Worm (Caenorhabditis elegans): ENCODE results near the gene Y43F4A.4.

DNA sequence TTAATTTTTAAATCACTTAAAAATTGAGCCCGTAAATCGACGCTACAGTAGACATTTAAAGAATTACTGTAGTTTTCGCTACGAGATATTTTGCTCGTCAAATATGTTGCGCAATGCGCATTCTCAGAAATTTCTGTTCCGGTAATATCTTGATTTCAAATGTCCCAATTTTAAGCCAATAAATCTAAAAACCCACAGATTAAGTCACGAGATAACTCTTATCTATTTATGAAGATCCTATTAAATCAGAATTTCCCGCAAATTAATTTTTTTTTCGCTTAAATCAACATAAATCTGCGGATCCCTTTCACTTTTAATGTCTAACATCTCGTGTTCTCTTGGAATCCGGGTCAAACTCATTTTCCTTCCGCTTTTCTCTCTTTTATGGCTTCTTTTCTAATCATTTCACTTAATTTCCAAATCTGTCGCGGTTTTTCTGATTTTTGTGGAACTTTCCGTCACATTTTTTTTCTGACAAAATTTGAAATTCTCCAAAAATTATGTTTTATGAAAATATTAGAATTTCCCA is 28.8 kb upstream of the Y43F4A.4 start:
- no peak for TF ChIP-seq him-1 (tag; optimal IDR thresholded peaks at IDR 0.05)
- TF ChIP-seq dao-5 (tag; optimal IDR thresholded peaks at IDR 0.05) = no peak
- no peak for TF ChIP-seq W03F9.2 (tag; optimal IDR thresholded peaks at IDR 0.05)

Data from whole organism, L4/young adult.